Worm (Caenorhabditis elegans): ENCODE results near the gene Y67H2A.10.
A peak's percentile ranks its signal among the peaks of the same experiment; 100 is the strongest.

The Y67H2A.10 gene

DNA sequence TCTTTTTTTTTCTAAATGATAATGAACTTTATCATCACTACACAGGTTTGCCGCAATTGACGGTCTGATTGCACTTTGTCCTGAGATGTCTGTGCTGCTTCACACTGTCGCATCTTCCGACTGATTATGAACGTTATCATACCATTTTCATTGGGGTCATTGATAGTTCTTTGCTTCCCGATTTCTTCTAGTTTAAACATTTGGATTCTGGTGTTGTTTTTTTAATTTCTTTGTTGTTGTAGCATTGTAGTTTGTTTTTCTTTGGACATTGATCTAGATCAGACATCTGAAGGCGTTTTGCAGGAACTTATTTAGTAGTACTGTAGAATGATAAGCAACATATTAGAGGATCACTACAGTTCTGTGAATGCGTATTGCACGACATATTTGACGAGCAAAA, 29.5 kb upstream of the Y67H2A.10 start (continued):
- TF ChIP-seq atf-7 (tag; optimal IDR thresholded peaks at IDR 0.05) (peak; percentile 60), ZK185.1 (tag; optimal IDR thresholded peaks at IDR 0.05; ENCODE audit: poor library complexity, severe bottlenecking) (no peak), ceh-40 (GFP tag; IDR thresholded peaks at IDR 0.05) (no peak), Y53G8AR.9 (GFP tag; conservative IDR thresholded peaks at IDR 0.05) (peak; percentile 91), attf-6 (GFP tag; IDR thresholded peaks at IDR 0.05) (no peak), let-607 (tag; optimal IDR thresholded peaks at IDR 0.05) (peak in 1 of 2 experiments; percentile 54), efl-1 (GFP tag; optimal IDR thresholded peaks at IDR 0.05) (no peak), pha-4 (tag; optimal IDR thresholded peaks at IDR 0.05) (no peak), T07F8.4 (tag; optimal IDR thresholded peaks at IDR 0.05) (no peak), T26A5.8 (tag; optimal IDR thresholded peaks at IDR 0.05) (no peak), mxl-1 (tag; optimal IDR thresholded peaks at IDR 0.05) (no peak), hlh-26 (GFP tag; conservative IDR thresholded peaks at IDR 0.05) (no peak), F49E8.2 (tag; optimal IDR thresholded peaks at IDR 0.05; ENCODE audit: insufficient read depth) (no peak), egl-18 (GFP tag; IDR thresholded peaks at IDR 0.05) (no peak), attf-5 (GFP tag; optimal IDR thresholded peaks at IDR 0.05) (peak; percentile 25), rpc-1 (optimal IDR thresholded peaks at IDR 0.05) (no peak), rpc-1 (tag; optimal IDR thresholded peaks at IDR 0.05) (no peak), hsf-1 (GFP tag; IDR thresholded peaks at IDR 0.05) (peak; percentile 51; the same call in 1 of the 2 replicates), chd-7 (tag; optimal IDR thresholded peaks at IDR 0.05) (peak; percentile 76), dpff-1 (tag; optimal IDR thresholded peaks at IDR 0.05) (no peak), ztf-26 (tag; optimal IDR thresholded peaks at IDR 0.05) (peak; percentile 16), ceh-79 (tag; optimal IDR thresholded peaks at IDR 0.05) (no peak), snpc-3.4 (tag; optimal IDR thresholded peaks at IDR 0.05) (no peak), lin-40 (tag; optimal IDR thresholded peaks at IDR 0.05) (peak; percentile 71), K11D2.4 (GFP tag; IDR thresholded peaks at IDR 0.05) (peak; percentile 56; the same call in 1 of the 2 replicates), ztf-28 (GFP tag; IDR thresholded peaks at IDR 0.05) (no peak), nhr-80 (tag; optimal IDR thresholded peaks at IDR 0.05) (peak; percentile 92), ama-1 (optimal IDR thresholded peaks at IDR 0.05) (no peak), ama-1 (GFP tag; optimal IDR thresholded peaks at IDR 0.05) (no peak), fkh-3 (tag; optimal IDR thresholded peaks at IDR 0.05) (no peak), F52B5.7 (tag; optimal IDR thresholded peaks at IDR 0.05) (peak; percentile 34)

DNA sequence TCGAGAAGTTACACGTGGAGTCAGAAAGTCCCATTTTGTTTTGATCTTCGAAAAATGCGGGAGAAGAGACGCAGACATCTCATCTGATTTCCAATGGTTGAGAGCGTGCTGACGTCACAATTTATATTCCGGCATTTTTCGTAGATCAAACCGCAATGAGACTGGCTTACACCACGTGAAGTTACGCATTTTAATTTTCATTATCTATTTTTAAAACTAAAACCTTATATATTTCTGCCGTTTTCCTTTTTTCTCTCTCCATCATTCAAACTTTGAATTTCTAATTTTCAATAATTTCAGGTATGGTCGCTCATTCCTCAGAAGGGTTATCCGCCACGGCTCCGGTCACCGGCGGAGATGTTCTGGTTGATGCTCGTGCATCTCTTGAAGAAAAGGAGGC, 26.0 kb upstream of the Y67H2A.10 start, which contains the start of gene fat-1:
fat-1 (plus strand) TSS at position 301 of the 400 bp plus-strand sequence.
- TF ChIP-seq ekl-4 (GFP tag; IDR thresholded peaks at IDR 0.05) (no peak), mcd-1 (GFP tag; IDR thresholded peaks at IDR 0.05) (0 out of 2 replicates have a peak, but pooled peaks have one; percentile 16), bed-2 (GFP tag; IDR thresholded peaks at IDR 0.05) (no peak), akir-1 (GFP tag; optimal IDR thresholded peaks at IDR 0.05) (no peak), madf-6 (GFP tag; IDR thresholded peaks at IDR 0.05) (peak; percentile 9; the same call in 1 of the 2 replicates), ztf-28 (GFP tag; IDR thresholded peaks at IDR 0.05) (no peak), sdz-38 (tag; optimal IDR thresholded peaks at IDR 0.05) (no peak)

DNA sequence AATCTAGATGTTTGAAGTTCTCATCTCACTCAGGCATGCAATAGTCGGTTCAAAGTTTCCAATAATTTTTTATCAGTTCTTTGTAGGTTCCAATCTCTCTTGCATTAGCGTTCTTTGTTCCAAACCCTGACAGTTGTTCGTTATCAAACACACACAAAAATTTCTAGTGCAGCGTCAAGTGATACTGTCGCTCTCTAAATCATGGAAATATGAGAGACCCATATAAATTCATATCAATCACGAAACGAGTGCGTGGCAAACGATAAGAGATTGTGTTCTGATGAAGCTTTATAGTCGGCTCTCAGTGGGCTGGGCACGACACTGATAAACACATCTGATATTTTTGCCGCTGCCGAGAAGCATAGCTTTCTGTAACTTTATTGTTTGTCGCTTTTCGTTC, 24.9 kb upstream of the Y67H2A.10 start:
- no peak for TF ChIP-seq die-1 (tag; optimal IDR thresholded peaks at IDR 0.05)
- TF ChIP-seq tbx-9 (tag; optimal IDR thresholded peaks at IDR 0.05; ENCODE audit: borderline replicate concordance), result no peak
- TF ChIP-seq F10E7.11 (tag; optimal IDR thresholded peaks at IDR 0.05), result no peak
- TF ChIP-seq lag-1 (GFP tag; IDR thresholded peaks at IDR 0.05), result no peak
- TF ChIP-seq T26A5.8 (tag; optimal IDR thresholded peaks at IDR 0.05), result no peak
- TF ChIP-seq F55B11.4 (tag; optimal IDR thresholded peaks at IDR 0.05; ENCODE audit: borderline replicate concordance, insufficient read depth), result no peak
- no peak for TF ChIP-seq nhr-120 (GFP tag; IDR thresholded peaks at IDR 0.05)
- no peak for TF ChIP-seq lin-26 (GFP tag; IDR thresholded peaks at IDR 0.05)
- TF ChIP-seq let-607 (tag; optimal IDR thresholded peaks at IDR 0.05), result peak in 1 of 2 experiments; percentile 8
- no peak for TF ChIP-seq cebp-1 (GFP tag; IDR thresholded peaks at IDR 0.05)
- peak; percentile 37 for TF ChIP-seq cebp-1 (tag; optimal IDR thresholded peaks at IDR 0.05)
- peak; percentile 28 for TF ChIP-seq ZK185.1 (tag; optimal IDR thresholded peaks at IDR 0.05; ENCODE audit: poor library complexity, severe bottlenecking)
- no peak for TF ChIP-seq F37B4.10 (GFP tag; IDR thresholded peaks at IDR 0.05)
- TF ChIP-seq rec-8 (tag; optimal IDR thresholded peaks at IDR 0.05), result no peak
- TF ChIP-seq hmg-20 (GFP tag; IDR thresholded peaks at IDR 0.05), result no peak

All from whole organism, young adult.